Fruit fly (Drosophila melanogaster): ENCODE results near the gene Smg6.
A peak's percentile ranks its signal among the peaks of the same experiment; 100 is the strongest.

Gene Smg6

dm6 chr3R:25082348-25082747, 49.1 kb upstream of the Smg6 start, which contains the start of gene fd96Ca:
TSS of gene fd96Ca (plus strand) at chr3R:25082684.
- no peak for TF ChIP-seq CG12299 (tag; optimal IDR thresholded peaks at IDR 0.05)
- TF ChIP-seq CG43689 (GFP tag; IDR thresholded peaks at IDR 0.05), result no peak
- TF ChIP-seq Nf-YA (GFP tag; IDR thresholded peaks at IDR 0.05), result no peak
- TF ChIP-seq sc (optimal IDR thresholded peaks at IDR 0.05), result no peak
- TF ChIP-seq sc (GFP tag; optimal IDR thresholded peaks at IDR 0.05), result no peak
- no peak for TF ChIP-seq CG12391 (tag; optimal IDR thresholded peaks at IDR 0.05)
- no peak for TF ChIP-seq wdn (GFP tag; IDR thresholded peaks at IDR 0.05)
- TF ChIP-seq aop (GFP tag; IDR thresholded peaks at IDR 0.05), result no peak
- TF ChIP-seq NfI (GFP tag; optimal IDR thresholded peaks at IDR 0.05), result no peak
- TF ChIP-seq Opbp (GFP tag; IDR thresholded peaks at IDR 0.05; ENCODE audit: partially characterized antibody), result no peak
- no peak for TF ChIP-seq CTCF (GFP tag; optimal IDR thresholded peaks at IDR 0.05)
- peak; percentile 92 for TF ChIP-seq Nf-YC (tag; optimal IDR thresholded peaks at IDR 0.05)
- no peak for TF ChIP-seq HmgZ (tag; optimal IDR thresholded peaks at IDR 0.05)
- no peak for TF ChIP-seq usp (GFP tag; optimal IDR thresholded peaks at IDR 0.05)
- TF ChIP-seq CG7839 (tag; optimal IDR thresholded peaks at IDR 0.05), result no peak
- TF ChIP-seq esg (GFP tag; conservative IDR thresholded peaks at IDR 0.05), result no peak
- TF ChIP-seq zf30C (GFP tag; optimal IDR thresholded peaks at IDR 0.05), result peak; percentile 83
- TF ChIP-seq CG18619 (GFP tag; optimal IDR thresholded peaks at IDR 0.05), result no peak
- TF ChIP-seq Trl (optimal IDR thresholded peaks at IDR 0.05), result peak in 1 of 2 experiments; percentile 22
- TF ChIP-seq Trl (GFP tag; optimal IDR thresholded peaks at IDR 0.05), result no peak
- TF ChIP-seq Nf-YB (GFP tag; optimal IDR thresholded peaks at IDR 0.05), result peak; percentile 95
- no peak for TF ChIP-seq CG4360 (GFP tag; IDR thresholded peaks at IDR 0.05)
- TF ChIP-seq unpg (GFP tag; optimal IDR thresholded peaks at IDR 0.05), result no peak
- TF ChIP-seq crol (GFP tag; IDR thresholded peaks at IDR 0.05), result peak; percentile 84; the same call in 1 of the 2 replicates
- TF ChIP-seq jigr1 (GFP tag; IDR thresholded peaks at IDR 0.05), result no peak
- no peak for TF ChIP-seq Sry-δ (GFP tag; optimal IDR thresholded peaks at IDR 0.05)

DNA sequence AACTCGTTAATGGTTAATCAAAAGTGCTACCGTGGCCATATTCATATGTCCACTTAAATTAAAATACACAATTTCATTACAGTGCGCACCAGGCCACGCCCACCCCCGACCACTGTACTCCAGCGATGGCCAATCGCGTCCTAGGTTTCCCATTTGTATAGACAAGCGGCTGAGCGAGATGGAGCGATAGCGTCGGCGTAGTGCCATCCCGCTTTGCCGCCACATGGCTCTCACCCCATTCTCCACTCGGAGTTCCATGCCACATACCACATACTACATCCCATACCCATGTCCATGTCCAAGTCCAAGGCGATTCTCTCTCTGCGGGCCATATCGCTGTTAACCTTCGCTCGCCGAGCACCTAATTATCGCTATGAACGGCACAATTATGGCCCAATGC, 47.2 kb upstream of the Smg6 start:
- TF ChIP-seq wor (GFP tag; IDR thresholded peaks at IDR 0.05) (no peak), hth (optimal IDR thresholded peaks at IDR 0.05) (no peak), bigmax (GFP tag; optimal IDR thresholded peaks at IDR 0.05) (no peak), CG2875 (GFP tag; optimal IDR thresholded peaks at IDR 0.05) (no peak), org-1 (GFP tag; optimal IDR thresholded peaks at IDR 0.05) (no peak), CG2202 (tag; optimal IDR thresholded peaks at IDR 0.05) (no peak), CG15011 (GFP tag; optimal IDR thresholded peaks at IDR 0.05) (no peak), sim (GFP tag; IDR thresholded peaks at IDR 0.05) (no peak), CG12659 (GFP tag; optimal IDR thresholded peaks at IDR 0.05) (no peak), CG12236 (GFP tag; optimal IDR thresholded peaks at IDR 0.05) (no peak), twi (tag; optimal IDR thresholded peaks at IDR 0.05) (peak; percentile 47), gce (GFP tag; IDR thresholded peaks at IDR 0.05) (no peak), salm (tag; optimal IDR thresholded peaks at IDR 0.05) (no peak), Mes4 (GFP tag; optimal IDR thresholded peaks at IDR 0.05) (no peak), CG12942 (GFP tag; optimal IDR thresholded peaks at IDR 0.05) (no peak), CG18476 (GFP tag; optimal IDR thresholded peaks at IDR 0.05) (no peak), CG10959 (GFP tag; IDR thresholded peaks at IDR 0.05) (no peak), sna (GFP tag; IDR thresholded peaks at IDR 0.05; ENCODE audit: partially characterized antibody) (no peak), Poxn (GFP tag; IDR thresholded peaks at IDR 0.05) (no peak), C15 (GFP tag; IDR thresholded peaks at IDR 0.05) (no peak), CG3281 (GFP tag; optimal IDR thresholded peaks at IDR 0.05) (no peak), CG2678 (tag; optimal IDR thresholded peaks at IDR 0.05) (no peak), CG10654 (GFP tag; optimal IDR thresholded peaks at IDR 0.05) (no peak), hkb (optimal IDR thresholded peaks at IDR 0.05) (no peak), hkb (GFP tag; IDR thresholded peaks at IDR 0.05) (peak; percentile 24; the same call in 1 of the 2 replicates), D19B (GFP tag; optimal IDR thresholded peaks at IDR 0.05) (no peak), Doc3 (GFP tag; IDR thresholded peaks at IDR 0.05; ENCODE audit: partially characterized antibody) (no peak), Dll (GFP tag; IDR thresholded peaks at IDR 0.05; ENCODE audit: partially characterized antibody) (no peak), CoRest (tag; optimal IDR thresholded peaks at IDR 0.05) (peak; percentile 43)

All from whole organism, embryonic.